Worm (Caenorhabditis elegans) whole organism, L1 larva: ENCODE data around the gene T12A7.2.

Experiments used
- C04F5.9 ChIP-seq: sonication (generic microtip); optimal IDR thresholded peaks from 2 replicates; lab custom pipeline; 2016; ENCODE audit warnings: missing genetic modification characterization, missing compliant biosample characterization
- C16A3.4 ChIP-seq: fragments of 150-350 bp; optimal IDR thresholded peaks from 2 replicates; lab custom pipeline; 2014; ENCODE audit warnings: missing biosample characterization, missing genetic modification characterization
- Y116A8C.19 ChIP-seq: sonication (generic microtip); optimal IDR thresholded peaks from 2 replicates; lab custom pipeline; 2016; ENCODE audit warnings: missing compliant biosample characterization, missing genetic modification characterization, borderline replicate concordance
- alr-1 ChIP-seq: fragments of 200-800 bp; sonication (Bioruptor generic); optimal IDR thresholded peaks from 2 replicates; lab custom pipeline; 2018; ENCODE audit warnings: borderline replicate concordance, mild to moderate bottlenecking, missing genetic modification characterization, missing compliant biosample characterization
- aly-2 ChIP-seq: fragments of 150-350 bp; optimal IDR thresholded peaks from 2 replicates; lab custom pipeline; 2014; ENCODE audit warnings: missing biosample characterization, missing genetic modification characterization
- ama-1 ChIP-seq: fragments of 150-350 bp; optimal IDR thresholded peaks from 2 replicates; lab custom pipeline; 2014
- blmp-1 ChIP-seq: fragments of 150-350 bp; optimal IDR thresholded peaks from 2 replicates; lab custom pipeline; 2014; ENCODE audit warnings: missing biosample characterization, missing genetic modification characterization
- ceh-63 ChIP-seq: fragments of 200-800 bp; sonication (Bioruptor generic); optimal IDR thresholded peaks from 2 replicates; lab custom pipeline; 2018; ENCODE audit warnings: mild to moderate bottlenecking, missing genetic modification characterization, missing compliant biosample characterization
- ceh-8 ChIP-seq: fragments of 200-800 bp; sonication (Bioruptor generic); optimal IDR thresholded peaks from 2 replicates; lab custom pipeline; 2018; ENCODE audit warnings: mild to moderate bottlenecking, missing genetic modification characterization, moderate library complexity, missing compliant biosample characterization
- dsc-1 ChIP-seq: sonication (generic microtip); optimal IDR thresholded peaks from 2 replicates; lab custom pipeline; 2016; ENCODE audit warnings: mild to moderate bottlenecking, missing genetic modification characterization, missing compliant biosample characterization
- efl-1 ChIP-seq, 4 experiments: fragments of 150-350 bp; optimal IDR thresholded peaks in 3 of 4; peaks in 1 of 4; 1 replicate in 1 of 4; 2 replicates in 3 of 4; lab custom pipeline; 2014; ENCODE audit warnings: missing biosample characterization in 2 of 4, missing genetic modification characterization in 2 of 4, missing genetic modification reagents in 2 of 4
- egl-13 ChIP-seq: sonication (generic microtip); optimal IDR thresholded peaks from 2 replicates; lab custom pipeline; 2016; ENCODE audit warnings: missing genotype, missing genetic modification reagents, missing genetic modification characterization, missing compliant biosample characterization
- egl-27 ChIP-seq, 2 experiments: fragments of 150-350 bp in 1 of 2; sonication (generic microtip); optimal IDR thresholded peaks; 3 replicates each; lab custom pipeline; 2017 to 2018; ENCODE audit warnings: missing biosample characterization in 2 of 2, missing genetic modification characterization in 2 of 2, missing genetic modification reagents in 2 of 2
- elt-2 ChIP-seq: sonication (generic microtip); optimal IDR thresholded peaks from 2 replicates; lab custom pipeline; 2016; ENCODE audit warnings: missing genetic modification characterization, mild to moderate bottlenecking, inconsistent platforms, missing compliant biosample characterization, missing genetic modification reagents
- elt-3 ChIP-seq, 6 experiments: fragments of 150-350 bp in 1 of 6; sonication (generic microtip); optimal IDR thresholded peaks; 2 replicates each; lab custom pipeline; 2017 to 2018; ENCODE audit warnings: missing biosample characterization in 6 of 6, missing genetic modification characterization in 6 of 6, inconsistent platforms in 1 of 6
- fkh-10 ChIP-seq: sonication (generic microtip); optimal IDR thresholded peaks from 2 replicates; lab custom pipeline; 2017; ENCODE audit warnings: missing biosample characterization, missing genetic modification reagents, missing genetic modification characterization
- fkh-8 ChIP-seq: sonication (generic microtip); optimal IDR thresholded peaks from 2 replicates; lab custom pipeline; 2016; ENCODE audit warnings: mild to moderate bottlenecking, missing genetic modification characterization, missing compliant biosample characterization
- irx-1 ChIP-seq: sonication (generic microtip); optimal IDR thresholded peaks from 2 replicates; lab custom pipeline; 2016; ENCODE audit warnings: missing genetic modification characterization, missing compliant biosample characterization
- isw-1 ChIP-seq: fragments of 200-800 bp; sonication (Bioruptor generic); IDR thresholded peaks from 2 replicates; pipeline ENCODE4 v1.3.6; 2022; ENCODE audit warnings: missing genetic modification characterization, missing compliant biosample characterization
- jun-1 ChIP-seq: fragments of 150-350 bp; optimal IDR thresholded peaks from 2 replicates; lab custom pipeline; 2014; ENCODE audit warnings: missing biosample characterization, missing genetic modification reagents, missing genetic modification characterization
- lin-13 ChIP-seq: fragments of 150-350 bp; optimal IDR thresholded peaks from 2 replicates; lab custom pipeline; 2014; ENCODE audit warnings: missing biosample characterization, missing genetic modification reagents, missing genetic modification characterization
- lin-14 ChIP-seq: fragments of 200-800 bp; sonication (Bioruptor generic); optimal IDR thresholded peaks from 2 replicates; lab custom pipeline; 2018; ENCODE audit warnings: mild to moderate bottlenecking, missing genetic modification characterization, moderate library complexity, missing compliant biosample characterization
- lin-15B ChIP-seq: fragments of 150-350 bp; sonication (generic microtip); optimal IDR thresholded peaks from 3 replicates; lab custom pipeline; 2014; ENCODE audit warnings: missing biosample characterization, missing genetic modification characterization
- lin-35 ChIP-seq, 2 experiments: fragments of 150-350 bp; optimal IDR thresholded peaks; 2 replicates each; lab custom pipeline; 2014; ENCODE audit warnings: missing biosample characterization in 2 of 2, missing genetic modification characterization in 2 of 2, missing genetic modification reagents in 2 of 2
- lin-39 ChIP-seq: fragments of 150-350 bp; optimal IDR thresholded peaks from 2 replicates; lab custom pipeline; 2014; ENCODE audit warnings: missing biosample characterization, missing genetic modification reagents, missing genetic modification characterization
- lir-3 ChIP-seq: sonication (generic microtip); optimal IDR thresholded peaks from 2 replicates; lab custom pipeline; 2016; ENCODE audit warnings: mild to moderate bottlenecking, missing genetic modification characterization, moderate library complexity, missing compliant biosample characterization; ENCODE audit not compliant: poor library complexity
- lsy-2 ChIP-seq, 2 experiments: fragments of 150-350 bp; optimal IDR thresholded peaks; 2 replicates each; lab custom pipeline; 2014; ENCODE audit warnings: missing biosample characterization in 2 of 2, missing genetic modification characterization in 2 of 2
- mdl-1 ChIP-seq, 2 experiments: fragments of 150-350 bp; optimal IDR thresholded peaks; 2 replicates each; lab custom pipeline; 2014 to 2017; ENCODE audit warnings: missing biosample characterization in 2 of 2, missing genetic modification characterization in 2 of 2, inconsistent platforms in 1 of 2
- mep-1 ChIP-seq: fragments of 150-350 bp; optimal IDR thresholded peaks from 2 replicates; lab custom pipeline; 2014; ENCODE audit warnings: missing biosample characterization, missing genetic modification characterization
- nhr-11 ChIP-seq: fragments of 150-350 bp; optimal IDR thresholded peaks from 2 replicates; lab custom pipeline; 2014; ENCODE audit warnings: missing biosample characterization, missing genetic modification characterization
- nhr-19 ChIP-seq: fragments of 200-800 bp; sonication (Bioruptor generic); conservative IDR thresholded peaks from 2 replicates; pipeline ENCODE4 v1.3.6; 2022; ENCODE audit warnings: missing genetic modification characterization, missing compliant biosample characterization
- nhr-47 ChIP-seq: sonication (generic microtip); optimal IDR thresholded peaks from 2 replicates; lab custom pipeline; 2016; ENCODE audit warnings: mild to moderate bottlenecking, missing genetic modification characterization, moderate library complexity, missing compliant biosample characterization
- nhr-71 ChIP-seq: sonication (generic microtip); optimal IDR thresholded peaks from 2 replicates; lab custom pipeline; 2016; ENCODE audit warnings: mild to moderate bottlenecking, missing genetic modification characterization, moderate library complexity, missing compliant biosample characterization
- nhr-84 ChIP-seq: sonication (generic microtip); optimal IDR thresholded peaks from 2 replicates; lab custom pipeline; 2017; ENCODE audit warnings: missing biosample characterization, missing genetic modification characterization
- nhr-85 ChIP-seq: sonication (generic microtip); peaks from one replicate; lab custom pipeline; 2016; ENCODE audit warnings: missing genetic modification characterization, inconsistent platforms, missing compliant biosample characterization
- rnt-1 ChIP-seq: sonication (generic microtip); optimal IDR thresholded peaks from 2 replicates; lab custom pipeline; 2016; ENCODE audit warnings: mild to moderate bottlenecking, missing genetic modification characterization, moderate library complexity, missing compliant biosample characterization
- skn-1 ChIP-seq: fragments of 150-350 bp; optimal IDR thresholded peaks from 2 replicates; lab custom pipeline; 2014; ENCODE audit warnings: missing biosample characterization, missing genetic modification characterization
- snpc-4 ChIP-seq: fragments of 150-350 bp; optimal IDR thresholded peaks from 2 replicates; lab custom pipeline; 2014; ENCODE audit warnings: missing biosample characterization, missing genetic modification characterization
- snu-23 ChIP-seq: sonication (generic microtip); optimal IDR thresholded peaks from 2 replicates; lab custom pipeline; 2016; ENCODE audit warnings: missing genetic modification characterization, missing compliant biosample characterization
- sox-4 ChIP-seq: sonication (generic microtip); optimal IDR thresholded peaks from 2 replicates; lab custom pipeline; 2016; ENCODE audit warnings: missing genetic modification characterization, missing compliant biosample characterization
- sptf-1 ChIP-seq: fragments of 150-350 bp; optimal IDR thresholded peaks from 2 replicates; lab custom pipeline; 2014; ENCODE audit warnings: missing biosample characterization, missing genetic modification characterization
- swsn-7 ChIP-seq: sonication (generic microtip); optimal IDR thresholded peaks from 2 replicates; lab custom pipeline; 2016; ENCODE audit warnings: missing genetic modification characterization, missing compliant biosample characterization
- tbx-2 ChIP-seq: sonication (generic microtip); optimal IDR thresholded peaks from 2 replicates; lab custom pipeline; 2016; ENCODE audit warnings: missing genetic modification characterization, missing compliant biosample characterization
- unc-130 ChIP-seq: fragments of 150-350 bp; optimal IDR thresholded peaks from 2 replicates; lab custom pipeline; 2017; ENCODE audit warnings: missing biosample characterization, missing genetic modification characterization, inconsistent platforms
- unc-98 ChIP-seq: fragments of 200-800 bp; sonication (Bioruptor generic); IDR thresholded peaks from 2 replicates; pipeline ENCODE4 v1.3.6; 2022; ENCODE audit warnings: missing genetic modification characterization, missing compliant biosample characterization
- ztf-4 ChIP-seq: fragments of 150-350 bp; optimal IDR thresholded peaks from 2 replicates; lab custom pipeline; 2014; ENCODE audit warnings: missing biosample characterization, missing genetic modification characterization

Gene T12A7.2

ce11 chrIV:11760700-11761459 lies at the start of gene T12A7.2:
TSS of gene T12A7.2 (minus strand) at chrIV:11761111.
- TF ChIP-seq lsy-2 (tag; optimal IDR thresholded peaks at IDR 0.05; lab: Kevin White, UChicago) (peak in 1 of 2 experiments; percentile 38), lin-13 (GFP tag; lab: Kevin White, UChicago) (no peak), ama-1 (lab: Kevin White, UChicago) (no peak), efl-1 (optimal IDR thresholded peaks at IDR 0.05; lab: Kevin White, UChicago) (peak in 1 of 2 experiments; percentile 23), efl-1 (GFP tag; optimal IDR thresholded peaks at IDR 0.05 in 1 of 2; lab: Kevin White, UChicago) (peak in 1 of 2 experiments; percentile 90), fkh-8 (tag; lab: Kevin White, UChicago) (no peak), nhr-71 (tag; lab: Kevin White, UChicago) (peak; percentile 41), tbx-2 (peak; percentile 7), swsn-7 (peak; percentile 7), dsc-1 (tag; lab: Kevin White, UChicago) (peak; percentile 21), nhr-85 (tag; lab: Kevin White, UChicago) (no peak), nhr-47 (peak; percentile 38), jun-1 (no peak), elt-2 (tag; lab: Kevin White, UChicago) (peak; percentile 77), lin-35 (GFP tag; optimal IDR thresholded peaks at IDR 0.05; lab: Kevin White, UChicago) (no peak), snu-23 (GFP tag; lab: Kevin White, UChicago) (peak; percentile 4), rnt-1 (tag; lab: Kevin White, UChicago) (peak; percentile 2), skn-1 (tag; lab: Kevin White, UChicago) (no peak), lin-14 (peak; percentile 56), sptf-1 (tag; lab: Kevin White, UChicago) (no peak)
- TF ChIP-seq, all 84 proteins: peak for 11

- peak; percentile 72 for TF ChIP-seq irx-1 (tag; lab: Kevin White, UChicago)
- peak; percentile 65 for TF ChIP-seq nhr-19
- peak; percentile 53 for TF ChIP-seq ztf-4
- peak; percentile 82 for TF ChIP-seq nhr-85 (tag; lab: Kevin White, UChicago)
- TF ChIP-seq mep-1 (tag; lab: Kevin White, UChicago), result peak; percentile 88
- peak in 1 of 2 experiments; percentile 40 for TF ChIP-seq mdl-1 (tag; optimal IDR thresholded peaks at IDR 0.05; lab: Kevin White, UChicago)
- peak; percentile 60 for TF ChIP-seq C16A3.4 (tag; lab: Kevin White, UChicago)
- peak; percentile 14 for TF ChIP-seq nhr-11
- TF ChIP-seq jun-1, result peak; percentile 42
- TF ChIP-seq egl-27 (tag; optimal IDR thresholded peaks at IDR 0.05; lab: Kevin White, UChicago), result peak in 1 of 2 experiments; percentile 83
- peak; percentile 36 for TF ChIP-seq snpc-4 (tag; lab: Kevin White, UChicago)
- no peak for TF ChIP-seq lin-15B
- peak; percentile 39 for TF ChIP-seq rnt-1 (tag; lab: Kevin White, UChicago)
- TF ChIP-seq snu-23 (GFP tag; lab: Kevin White, UChicago), result peak; percentile 87
- peak; percentile 30 for TF ChIP-seq sox-4 (tag; lab: Kevin White, UChicago)
- peak; percentile 91 for TF ChIP-seq nhr-71 (tag; lab: Kevin White, UChicago)
- peak; percentile 62 for TF ChIP-seq aly-2 (tag; lab: Kevin White, UChicago)
- TF ChIP-seq lsy-2 (tag; optimal IDR thresholded peaks at IDR 0.05; lab: Kevin White, UChicago), result peak; percentile 77 to 87
- peak; percentile 82 for TF ChIP-seq swsn-7
- TF ChIP-seq lin-14, result peak; percentile 97
- no peak for TF ChIP-seq alr-1 (tag; lab: Kevin White, UChicago)
- peak; percentile 67 for TF ChIP-seq unc-130 (tag; lab: Kevin White, UChicago)
- TF ChIP-seq lin-39 (tag; lab: Kevin White, UChicago), result peak; percentile 21
- TF ChIP-seq efl-1 (optimal IDR thresholded peaks at IDR 0.05; lab: Kevin White, UChicago), result peak; percentile 65 to 78
- peak in 1 of 2 experiments; percentile 31 for TF ChIP-seq efl-1 (GFP tag; optimal IDR thresholded peaks at IDR 0.05 in 1 of 2; lab: Kevin White, UChicago)
- peak; percentile 50 for TF ChIP-seq lir-3
- no peak for TF ChIP-seq Y116A8C.19 (tag; lab: Kevin White, UChicago)
- peak; percentile 75 for TF ChIP-seq tbx-2
- peak; percentile 58 for TF ChIP-seq isw-1 (GFP tag; lab: Robert Waterston, UW)
- peak; percentile 46 for TF ChIP-seq egl-13 (tag; lab: Kevin White, UChicago)
- TF ChIP-seq ceh-8 (GFP tag; lab: Kevin White, UChicago), result peak; percentile 20
- TF ChIP-seq C04F5.9 (tag; lab: Kevin White, UChicago), result no peak
- peak in 2 of 6 experiments; percentile 10 to 37 for TF ChIP-seq elt-3 (tag; optimal IDR thresholded peaks at IDR 0.05; lab: Kevin White, UChicago)
- TF ChIP-seq blmp-1 (tag; lab: Kevin White, UChicago), result peak; percentile 92
- no peak for TF ChIP-seq unc-98 (GFP tag; lab: Robert Waterston, UW)
- TF ChIP-seq fkh-10 (GFP tag; lab: Kevin White, UChicago), result peak; percentile 72
- peak; percentile 78 for TF ChIP-seq nhr-47
- TF ChIP-seq dsc-1 (tag; lab: Kevin White, UChicago), result peak; percentile 66
- no peak for TF ChIP-seq ceh-63 (GFP tag; lab: Kevin White, UChicago)
- no peak for TF ChIP-seq nhr-84 (tag; lab: Kevin White, UChicago)
Observed at ce11 chrIV:11809708-11810114, 48.8 kb upstream of the T12A7.2 start.
